Fruit fly (Drosophila melanogaster) whole organism, embryonic: ENCODE data around the gene ETHR.

ENCODE experiments used
- Blimp-1 ChIP-seq: fragments of 200-800 bp; sonication (Bioruptor generic); optimal IDR thresholded peaks from 3 replicates; lab custom pipeline; 2018; ENCODE audit warnings: missing biosample characterization, missing genetic modification characterization, mild to moderate bottlenecking, moderate library complexity, missing genetic modification reagents
- BtbVII ChIP-seq: fragments of 200-800 bp; sonication (Bioruptor generic); optimal IDR thresholded peaks from 3 replicates; lab custom pipeline; 2017; ENCODE audit warnings: missing biosample characterization, mild to moderate bottlenecking, missing genetic modification characterization
- CG1024 ChIP-seq: fragments of 200-800 bp; sonication (Bioruptor generic); IDR thresholded peaks from 2 replicates; pipeline ENCODE4 v1.3.6; 2022; ENCODE audit warnings: missing biosample characterization, missing genetic modification characterization
- CG10462 ChIP-seq: fragments of 200-800 bp; sonication (Bioruptor generic); optimal IDR thresholded peaks from 2 replicates; lab custom pipeline; 2016; ENCODE audit warnings: missing biosample characterization, missing genetic modification characterization
- CG10543 ChIP-seq: fragments of 200-800 bp; sonication (Bioruptor generic); optimal IDR thresholded peaks from 3 replicates; lab custom pipeline; 2017; ENCODE audit warnings: missing biosample characterization, mild to moderate bottlenecking, missing genetic modification characterization, moderate library complexity
- CG10565 ChIP-seq: fragments of 200-800 bp; sonication (Bioruptor generic); optimal IDR thresholded peaks from 3 replicates; lab custom pipeline; 2016; ENCODE audit warnings: missing biosample characterization, mild to moderate bottlenecking, missing genetic modification characterization
- CG11695 ChIP-seq: fragments of 200-800 bp; sonication (Bioruptor generic); IDR thresholded peaks from 3 replicates; pipeline ENCODE4 v1.3.6; 2022; ENCODE audit warnings: missing biosample characterization, missing genetic modification characterization
- CG12071 ChIP-seq: fragments of 200-800 bp; sonication (Bioruptor generic); optimal IDR thresholded peaks from 3 replicates; lab custom pipeline; 2018; ENCODE audit warnings: missing biosample characterization, mild to moderate bottlenecking, missing genetic modification characterization
- CG15601 ChIP-seq: fragments of 200-800 bp; sonication (Bioruptor generic); optimal IDR thresholded peaks from 3 replicates; lab custom pipeline; 2019; ENCODE audit warnings: missing biosample characterization, mild to moderate bottlenecking, missing genetic modification characterization, moderate library complexity
- CG1603 ChIP-seq: fragments of 200-800 bp; sonication (Bioruptor generic); optimal IDR thresholded peaks from 2 replicates; lab custom pipeline; 2019; ENCODE audit warnings: missing biosample characterization, mild to moderate bottlenecking, missing genetic modification characterization, moderate library complexity
- CG17359 ChIP-seq: fragments of 200-800 bp; sonication (Bioruptor generic); optimal IDR thresholded peaks from 3 replicates; lab custom pipeline; 2018; ENCODE audit warnings: missing biosample characterization, mild to moderate bottlenecking, missing genetic modification characterization, moderate library complexity
- CG18476 ChIP-seq: fragments of 200-800 bp; sonication (Bioruptor generic); optimal IDR thresholded peaks from 2 replicates; lab custom pipeline; 2016; ENCODE audit warnings: missing biosample characterization, mild to moderate bottlenecking, missing genetic modification characterization
- CG18599 ChIP-seq: fragments of 200-800 bp; sonication (Bioruptor generic); optimal IDR thresholded peaks from 3 replicates; lab custom pipeline; 2017; ENCODE audit warnings: missing biosample characterization, missing genetic modification characterization, mild to moderate bottlenecking, moderate library complexity, missing genetic modification reagents
- CG18764 ChIP-seq: fragments of 200-800 bp; sonication (Bioruptor generic); optimal IDR thresholded peaks from 3 replicates; lab custom pipeline; 2016; ENCODE audit warnings: missing biosample characterization, missing genetic modification characterization
- CG2678 ChIP-seq: fragments of 200-800 bp; sonication (Bioruptor generic); optimal IDR thresholded peaks from 3 replicates; lab custom pipeline; 2019; ENCODE audit warnings: missing biosample characterization, mild to moderate bottlenecking, missing genetic modification characterization, moderate library complexity
- CG2875 ChIP-seq: fragments of 200-800 bp; sonication (Bioruptor generic); optimal IDR thresholded peaks from 2 replicates; lab custom pipeline; 2017; ENCODE audit warnings: missing biosample characterization, mild to moderate bottlenecking, missing genetic modification characterization, missing genetic modification reagents
- CG32767 ChIP-seq: fragments of 200-800 bp; sonication (Bioruptor generic); IDR thresholded peaks from 2 replicates; pipeline ENCODE4 v1.3.6; 2022; ENCODE audit warnings: missing biosample characterization, missing genetic modification characterization
- CG34422 ChIP-seq: fragments of 200-800 bp; sonication (Bioruptor generic); IDR thresholded peaks from 3 replicates; pipeline ENCODE4 v1.3.6; 2022; ENCODE audit warnings: missing biosample characterization, missing genetic modification characterization
- CG3838 ChIP-seq: fragments of 200-800 bp; sonication (Bioruptor generic); optimal IDR thresholded peaks from 3 replicates; lab custom pipeline; 2016; ENCODE audit warnings: missing biosample characterization, missing genetic modification characterization
- CG6254 ChIP-seq: fragments of 200-800 bp; sonication (Bioruptor generic); optimal IDR thresholded peaks from 3 replicates; lab custom pipeline; 2017; ENCODE audit warnings: mild to moderate bottlenecking, missing biosample characterization, missing genetic modification reagents, missing genetic modification characterization
- CG7357 ChIP-seq: fragments of 200-800 bp; sonication (Bioruptor generic); IDR thresholded peaks from 3 replicates; pipeline ENCODE4 v1.3.6; 2022; ENCODE audit warnings: missing biosample characterization, missing genetic modification characterization
- CG7556 ChIP-seq: fragments of 200-800 bp; sonication (Bioruptor generic); optimal IDR thresholded peaks from 2 replicates; lab custom pipeline; 2017; ENCODE audit warnings: missing biosample characterization, mild to moderate bottlenecking, missing genetic modification characterization
- CG7745 ChIP-seq: fragments of 200-800 bp; sonication (Bioruptor generic); optimal IDR thresholded peaks from 2 replicates; lab custom pipeline; 2018; ENCODE audit warnings: missing biosample characterization, mild to moderate bottlenecking, missing genetic modification characterization, moderate library complexity
- CG7987 ChIP-seq: fragments of 200-800 bp; sonication (Bioruptor generic); optimal IDR thresholded peaks from 2 replicates; lab custom pipeline; 2018; ENCODE audit warnings: missing biosample characterization, mild to moderate bottlenecking, missing genetic modification characterization, moderate library complexity
- CG9609 ChIP-seq: fragments of 200-800 bp; sonication (Bioruptor generic); optimal IDR thresholded peaks from 3 replicates; lab custom pipeline; 2016; ENCODE audit warnings: missing biosample characterization, missing genetic modification characterization
- CoRest ChIP-seq: fragments of 200-800 bp; sonication (Bioruptor generic); optimal IDR thresholded peaks from 3 replicates; lab custom pipeline; 2018; ENCODE audit warnings: missing biosample characterization, mild to moderate bottlenecking, missing genetic modification characterization, moderate library complexity
- D ChIP-seq, 2 experiments: fragments of 200-800 bp in 1 of 2; fragments of >200 bp in 1 of 2; sonication (Bioruptor generic) in 1 of 2; optimal IDR thresholded peaks; 2 replicates in 1 of 2; 3 replicates in 1 of 2; lab custom pipeline; 2017; ENCODE audit warnings: mild to moderate bottlenecking in 1 of 2, missing biosample characterization in 1 of 2, missing genetic modification characterization in 1 of 2, missing genetic modification reagents in 1 of 2
- Fer3 ChIP-seq: fragments of 200-800 bp; sonication (Bioruptor generic); optimal IDR thresholded peaks from 2 replicates; lab custom pipeline; 2018; ENCODE audit warnings: missing biosample characterization, mild to moderate bottlenecking, missing genetic modification characterization, moderate library complexity
- HHEX ChIP-seq: fragments of 200-800 bp; sonication (Bioruptor generic); optimal IDR thresholded peaks from 3 replicates; lab custom pipeline; 2017; ENCODE audit warnings: missing biosample characterization, mild to moderate bottlenecking, missing genetic modification characterization, missing genetic modification reagents
- Hr78 ChIP-seq, 2 experiments: fragments of 200-800 bp in 1 of 2; fragments of >200 bp in 1 of 2; sonication (Bioruptor generic) in 1 of 2; optimal IDR thresholded peaks; 2 replicates each; lab custom pipeline; 2017 to 2019; ENCODE audit warnings: missing biosample characterization in 2 of 2, missing genetic modification characterization in 2 of 2, mild to moderate bottlenecking in 1 of 2, moderate library complexity in 1 of 2
- Med ChIP-seq: fragments of 200-800 bp; sonication (Bioruptor generic); peaks from one replicate; lab custom pipeline; 2016; ENCODE audit warnings: missing biosample characterization, missing genetic modification characterization, mild to moderate bottlenecking, inconsistent platforms, moderate library complexity
- Mes4 ChIP-seq: fragments of 200-800 bp; sonication (Bioruptor generic); optimal IDR thresholded peaks from 2 replicates; lab custom pipeline; 2016; ENCODE audit warnings: missing biosample characterization, missing genetic modification characterization
- Nf-YC ChIP-seq: fragments of 200-800 bp; optimal IDR thresholded peaks from 3 replicates; lab custom pipeline; 2019; ENCODE audit warnings: missing biosample characterization, mild to moderate bottlenecking, missing genetic modification characterization, moderate library complexity
- Vsx1 ChIP-seq: fragments of 200-800 bp; sonication (Bioruptor generic); optimal IDR thresholded peaks from 2 replicates; lab custom pipeline; 2017; ENCODE audit warnings: missing biosample characterization, mild to moderate bottlenecking, missing genetic modification characterization, missing genetic modification reagents
- caup ChIP-seq: fragments of 200-800 bp; sonication (Bioruptor generic); optimal IDR thresholded peaks from 3 replicates; lab custom pipeline; 2017; ENCODE audit warnings: missing biosample characterization, mild to moderate bottlenecking, missing genetic modification characterization, moderate library complexity; ENCODE audit not compliant: severe bottlenecking
- ci ChIP-seq: fragments of 200-800 bp; sonication (Bioruptor generic); IDR thresholded peaks from 3 replicates; pipeline ENCODE4 v1.3.6; 2022; ENCODE audit warnings: missing biosample characterization, missing genetic modification characterization
- exex ChIP-seq: fragments of 200-800 bp; sonication (Bioruptor generic); optimal IDR thresholded peaks from 4 replicates; lab custom pipeline; 2018; ENCODE audit warnings: missing biosample characterization, mild to moderate bottlenecking, missing genetic modification characterization, moderate library complexity
- nerfin-2 ChIP-seq: fragments of 200-800 bp; sonication (Bioruptor generic); IDR thresholded peaks from 2 replicates; pipeline ENCODE4 v1.3.6; 2022; ENCODE audit warnings: missing biosample characterization, missing genetic modification characterization; ENCODE audit not compliant: partially characterized antibody
- odd ChIP-seq: fragments of 200-800 bp; sonication (Bioruptor generic); optimal IDR thresholded peaks from 2 replicates; lab custom pipeline; 2017; ENCODE audit warnings: missing biosample characterization, mild to moderate bottlenecking, missing genetic modification characterization
- pan ChIP-seq, 4 experiments: fragments of >200 bp in 3 of 4; fragments of 200-800 bp in 1 of 4; sonication (Bioruptor generic) in 1 of 4; optimal IDR thresholded peaks in 3 of 4; IDR thresholded peaks in 1 of 4; 2 replicates each; pipeline versions ENCODE4 v1.3.6 to Lab custom; 2017 to 2022; ENCODE audit warnings: missing biosample characterization in 2 of 4, missing genetic modification characterization in 2 of 4, mixed read lengths in 1 of 4
- pita ChIP-seq: fragments of 200-800 bp; sonication (Bioruptor generic); optimal IDR thresholded peaks from 2 replicates; lab custom pipeline; 2017; ENCODE audit warnings: missing biosample characterization, mild to moderate bottlenecking, missing genetic modification characterization
- ranshi ChIP-seq: fragments of 200-800 bp; sonication (Bioruptor generic); IDR thresholded peaks from 2 replicates; pipeline ENCODE4 v1.3.6; 2022; ENCODE audit warnings: missing biosample characterization, missing genetic modification characterization
- row ChIP-seq: fragments of 200-800 bp; sonication (Bioruptor generic); IDR thresholded peaks from 3 replicates; pipeline ENCODE4 v1.3.6; 2022; ENCODE audit warnings: missing biosample characterization, missing genetic modification characterization
- tio ChIP-seq: fragments of 200-800 bp; sonication (Bioruptor generic); optimal IDR thresholded peaks from 2 replicates; lab custom pipeline; 2017; ENCODE audit warnings: missing biosample characterization, missing genetic modification characterization, inconsistent platforms
- unc-4 ChIP-seq: fragments of 200-800 bp; sonication (Bioruptor generic); IDR thresholded peaks from 2 replicates; pipeline ENCODE4 v1.3.6; 2022; ENCODE audit warnings: missing biosample characterization, missing genetic modification characterization; ENCODE audit not compliant: partially characterized antibody
- unpg ChIP-seq: fragments of 200-800 bp; sonication (Bioruptor generic); optimal IDR thresholded peaks from 3 replicates; lab custom pipeline; 2018; ENCODE audit warnings: missing biosample characterization, mild to moderate bottlenecking, missing genetic modification characterization, moderate library complexity
- vvl ChIP-seq: fragments of 200-800 bp; sonication (Bioruptor generic); IDR thresholded peaks from 2 replicates; pipeline ENCODE4 v1.3.6; 2022; ENCODE audit warnings: missing biosample characterization, missing genetic modification characterization

ETHR gene

dm6 chr3R:21271208-21271607 is 24.4 kb downstream of the ETHR start (continued):
- no peak for TF ChIP-seq tio (GFP tag; lab: Kevin White, UChicago)
- TF ChIP-seq CoRest (tag; lab: Kevin White, UChicago) = peak; percentile 10
- TF ChIP-seq CG32767 (GFP tag; lab: Robert Waterston, UW) = no peak
- no peak for TF ChIP-seq row (GFP tag; lab: Robert Waterston, UW)
- TF ChIP-seq unc-4 = no peak
- TF ChIP-seq Mes4 = no peak
- peak; percentile 31 for TF ChIP-seq unpg (GFP tag; lab: Kevin White, UChicago)
- no peak for TF ChIP-seq pan (optimal IDR thresholded peaks at IDR 0.05; lab: Kevin White, UChicago)
- no peak for TF ChIP-seq pan (GFP tag; optimal IDR thresholded peaks at IDR 0.05 in 1 of 2, IDR thresholded peaks at IDR 0.05 in 1 of 2)
- peak; percentile 51 for TF ChIP-seq Vsx1 (GFP tag; lab: Kevin White, UChicago)
- peak; percentile 1 for TF ChIP-seq CG7556 (GFP tag; lab: Kevin White, UChicago)
- TF ChIP-seq pita (GFP tag; lab: Kevin White, UChicago) = no peak
- peak; percentile 41 for TF ChIP-seq CG17359 (tag; lab: Kevin White, UChicago)
- TF ChIP-seq CG1024 (GFP tag; lab: Robert Waterston, UW) = no peak
- TF ChIP-seq CG12071 (GFP tag; lab: Kevin White, UChicago) = peak; percentile 30
- TF ChIP-seq CG6254 (GFP tag; lab: Kevin White, UChicago) = peak; percentile 6
- TF ChIP-seq CG10462 = no peak
- TF ChIP-seq vvl (GFP tag; lab: Robert Waterston, UW) = peak; percentile 25; the same call in 1 of the 2 replicates
- TF ChIP-seq CG11695 (GFP tag; lab: Robert Waterston, UW) = 0 out of 3 replicates have a peak, but pooled peaks have one; percentile 37
- peak; percentile 53 for TF ChIP-seq HHEX (GFP tag; lab: Kevin White, UChicago)
- TF ChIP-seq Blimp-1 (GFP tag; lab: Kevin White, UChicago) = peak; percentile 36
- peak; percentile 44 for TF ChIP-seq CG2875 (GFP tag; lab: Kevin White, UChicago)
- TF ChIP-seq ranshi = 0 out of 2 replicates have a peak, but pooled peaks have one; percentile 17
- TF ChIP-seq CG9609 (GFP tag; lab: Kevin White, UChicago) = no peak
- TF ChIP-seq BtbVII = peak; percentile 19
- peak; percentile 28 for TF ChIP-seq CG7987 (GFP tag; lab: Kevin White, UChicago)
- no peak for TF ChIP-seq CG7357 (GFP tag; lab: Robert Waterston, UW)
- TF ChIP-seq CG2678 (tag; lab: Kevin White, UChicago) = peak; percentile 60
- peak; percentile 13 for TF ChIP-seq CG18599
- TF ChIP-seq CG34422 (GFP tag; lab: Robert Waterston, UW) = no peak
- peak; percentile 26 for TF ChIP-seq CG3838
- TF ChIP-seq odd (GFP tag; lab: Kevin White, UChicago) = peak; percentile 25
- TF ChIP-seq Hr78 (GFP tag; optimal IDR thresholded peaks at IDR 0.05; lab: Kevin White, UChicago) = peak in 1 of 2 experiments; percentile 19
- TF ChIP-seq Nf-YC = peak; percentile 5
- no peak for TF ChIP-seq nerfin-2
- no peak for TF ChIP-seq CG10565 (GFP tag; lab: Kevin White, UChicago)
- no peak for TF ChIP-seq D (optimal IDR thresholded peaks at IDR 0.05; lab: Kevin White, UChicago)
- peak; percentile 11 for TF ChIP-seq D (GFP tag; optimal IDR thresholded peaks at IDR 0.05; lab: Kevin White, UChicago)
- peak; percentile 49 for TF ChIP-seq CG15601 (tag; lab: Kevin White, UChicago)
- peak; percentile 22 for TF ChIP-seq Med
- TF ChIP-seq CG10543 (GFP tag; lab: Kevin White, UChicago) = peak; percentile 25
- 0 out of 3 replicates have a peak, but pooled peaks have one; percentile 22 for TF ChIP-seq ci (GFP tag; lab: Robert Waterston, UW)
- peak; percentile 23 for TF ChIP-seq CG18764 (GFP tag; lab: Kevin White, UChicago)
- TF ChIP-seq CG7745 (tag; lab: Kevin White, UChicago) = no peak
- peak; percentile 36 for TF ChIP-seq caup (GFP tag; lab: Kevin White, UChicago)
- TF ChIP-seq CG1603 (tag; lab: Kevin White, UChicago) = peak; percentile 16
- TF ChIP-seq CG18476 (GFP tag; lab: Kevin White, UChicago) = peak; percentile 1
- TF ChIP-seq exex (tag; lab: Kevin White, UChicago) = peak; percentile 27
- no peak for TF ChIP-seq Fer3 (tag; lab: Kevin White, UChicago)
